Worm (Caenorhabditis elegans) whole organism, L1 larva: Measurements from ENCODE around the gene T23F6.2.

ENCODE experiments used
- egl-27 ChIP-seq, 2 experiments: fragments of 150-350 bp in 1 of 2; sonication (generic microtip); optimal IDR thresholded peaks; 3 replicates each; lab custom pipeline; 2017 to 2018; ENCODE audit warnings: missing biosample characterization in 2 of 2, missing genetic modification characterization in 2 of 2, missing genetic modification reagents in 2 of 2
- fkh-10 ChIP-seq: sonication (generic microtip); optimal IDR thresholded peaks from 2 replicates; lab custom pipeline; 2017; ENCODE audit warnings: missing biosample characterization, missing genetic modification reagents, missing genetic modification characterization
- nhr-11 ChIP-seq: fragments of 150-350 bp; optimal IDR thresholded peaks from 2 replicates; lab custom pipeline; 2014; ENCODE audit warnings: missing biosample characterization, missing genetic modification characterization
- sptf-1 ChIP-seq: fragments of 150-350 bp; optimal IDR thresholded peaks from 2 replicates; lab custom pipeline; 2014; ENCODE audit warnings: missing biosample characterization, missing genetic modification characterization
- zag-1 ChIP-seq: fragments of 150-350 bp; optimal IDR thresholded peaks from 2 replicates; lab custom pipeline; 2014; ENCODE audit warnings: missing biosample characterization, missing genetic modification characterization

- TF ChIP-seq fkh-10 (GFP tag; lab: Kevin White, UChicago) (no peak), sptf-1 (tag; lab: Kevin White, UChicago) (no peak), egl-27 (tag; optimal IDR thresholded peaks at IDR 0.05; lab: Kevin White, UChicago) (no peak), zag-1 (tag; lab: Kevin White, UChicago) (no peak), nhr-11 (tag; lab: Kevin White, UChicago) (no peak)
Observed at ce11 chrIV:12725925-12726324, 4.8 kb downstream of the T23F6.2 start.
